Fruit fly (Drosophila melanogaster) Kc167 (cell line): Measurements from ENCODE around the gene CYLD.

Source experiments
- Sin3A ChIP-seq: fragments of >200 bp; optimal IDR thresholded peaks from 2 replicates; lab custom pipeline; 2018; ENCODE audit warnings: missing external identifiers
- ttk ChIP-seq: sonication (Bioruptor generic); optimal IDR thresholded peaks from 2 replicates; lab custom pipeline; 2017; ENCODE audit warnings: missing external identifiers

dm6 chr2L:10306518-10307260 is 7.0 kb upstream of the CYLD start, which contains the start of the genes CG5390 and CG4968:
- TF ChIP-seq ttk (no peak), Sin3A (lab: Kevin White, UChicago) (no peak)
